Worm (Caenorhabditis elegans) whole organism, late embryonic: ENCODE results near the gene Y54F10AM.11.

Experiments
- ahr-1 ChIP-seq: sonication (generic microtip); optimal IDR thresholded peaks from 2 replicates; lab custom pipeline; 2016; ENCODE audit warnings: missing genetic modification characterization, missing compliant biosample characterization
- ama-1 ChIP-seq: fragments of 150-350 bp; optimal IDR thresholded peaks from 2 replicates; lab custom pipeline; 2014
- sox-4 ChIP-seq: sonication (generic microtip); optimal IDR thresholded peaks from 2 replicates; lab custom pipeline; 2017; ENCODE audit warnings: mild to moderate bottlenecking, missing genetic modification characterization, inconsistent platforms, missing compliant biosample characterization

ce11 chrIII:2571447-2571846, 7.7 kb upstream of the Y54F10AM.11 start, which contains the start of gene Y54F10AR.2:
- no peak for TF ChIP-seq ama-1 (lab: Kevin White, UChicago)
- no peak for TF ChIP-seq sox-4 (tag; lab: Kevin White, UChicago)
- TF ChIP-seq ahr-1: no peak
